Fruit fly (Drosophila melanogaster) whole organism, embryonic: ENCODE results near the gene Syt12.
A peak's percentile ranks its signal among the peaks of the same experiment; 100 is the strongest.

Experiments
- Aef1 ChIP-seq: fragments of 200-800 bp; sonication (Bioruptor generic); IDR thresholded peaks from 3 replicates; pipeline ENCODE4 v1.3.6; 2022; ENCODE audit warnings: missing biosample characterization, missing genetic modification characterization
- CG11723 ChIP-seq: fragments of 200-800 bp; sonication (Bioruptor generic); optimal IDR thresholded peaks from 2 replicates; lab custom pipeline; 2017; ENCODE audit warnings: missing biosample characterization, mild to moderate bottlenecking, missing genetic modification characterization
- CG13296 ChIP-seq: fragments of 200-800 bp; sonication (Bioruptor generic); optimal IDR thresholded peaks from 3 replicates; lab custom pipeline; 2018; ENCODE audit warnings: missing biosample characterization, mild to moderate bottlenecking, missing genetic modification characterization
- CG1647 ChIP-seq: fragments of 200-800 bp; sonication (Bioruptor generic); optimal IDR thresholded peaks from 3 replicates; lab custom pipeline; 2016; ENCODE audit warnings: missing biosample characterization, missing genetic modification characterization
- CG16813 ChIP-seq: fragments of 200-800 bp; sonication (Bioruptor generic); IDR thresholded peaks from 3 replicates; pipeline ENCODE4 v1.3.6; 2022; ENCODE audit warnings: missing biosample characterization, missing genetic modification characterization; ENCODE audit not compliant: partially characterized antibody
- CG17912 ChIP-seq: fragments of 200-800 bp; sonication (Bioruptor generic); optimal IDR thresholded peaks from 2 replicates; lab custom pipeline; 2018; ENCODE audit warnings: missing biosample characterization, mild to moderate bottlenecking, missing genetic modification characterization
- CG1792 ChIP-seq: fragments of 200-800 bp; sonication (Bioruptor generic); optimal IDR thresholded peaks from 2 replicates; lab custom pipeline; 2016; ENCODE audit warnings: missing biosample characterization, missing genetic modification characterization
- CG18476 ChIP-seq: fragments of 200-800 bp; sonication (Bioruptor generic); optimal IDR thresholded peaks from 2 replicates; lab custom pipeline; 2016; ENCODE audit warnings: missing biosample characterization, mild to moderate bottlenecking, missing genetic modification characterization
- CG18619 ChIP-seq: fragments of 200-800 bp; sonication (Bioruptor generic); optimal IDR thresholded peaks from 3 replicates; lab custom pipeline; 2017; ENCODE audit warnings: missing biosample characterization, mild to moderate bottlenecking, missing genetic modification characterization
- CG2199 ChIP-seq: fragments of 200-800 bp; sonication (Bioruptor generic); IDR thresholded peaks from 3 replicates; pipeline ENCODE4 v1.3.6; 2022; ENCODE audit warnings: missing biosample characterization, missing genetic modification characterization
- CG34422 ChIP-seq: fragments of 200-800 bp; sonication (Bioruptor generic); IDR thresholded peaks from 3 replicates; pipeline ENCODE4 v1.3.6; 2022; ENCODE audit warnings: missing biosample characterization, missing genetic modification characterization
- CG3995 ChIP-seq: fragments of 200-800 bp; sonication (Bioruptor generic); optimal IDR thresholded peaks from 3 replicates; lab custom pipeline; 2016; ENCODE audit warnings: missing biosample characterization, missing genetic modification characterization
- CG7271 ChIP-seq: fragments of 200-800 bp; sonication (Bioruptor generic); optimal IDR thresholded peaks from 2 replicates; lab custom pipeline; 2018; ENCODE audit warnings: missing biosample characterization, mild to moderate bottlenecking, missing genetic modification characterization, moderate library complexity
- CG7357 ChIP-seq: fragments of 200-800 bp; sonication (Bioruptor generic); IDR thresholded peaks from 3 replicates; pipeline ENCODE4 v1.3.6; 2022; ENCODE audit warnings: missing biosample characterization, missing genetic modification characterization
- CG8281 ChIP-seq: fragments of 200-800 bp; sonication (Bioruptor generic); optimal IDR thresholded peaks from 2 replicates; lab custom pipeline; 2018; ENCODE audit warnings: missing biosample characterization, mild to moderate bottlenecking, missing genetic modification characterization, moderate library complexity
- CG9727 ChIP-seq: fragments of 200-800 bp; sonication (Bioruptor generic); optimal IDR thresholded peaks from 3 replicates; lab custom pipeline; 2017; ENCODE audit warnings: missing biosample characterization, mild to moderate bottlenecking, missing genetic modification characterization
- CG9876 ChIP-seq: fragments of 200-800 bp; sonication (Bioruptor generic); optimal IDR thresholded peaks from 2 replicates; lab custom pipeline; 2016; ENCODE audit warnings: missing biosample characterization, missing genetic modification characterization
- CoRest ChIP-seq: fragments of 200-800 bp; sonication (Bioruptor generic); optimal IDR thresholded peaks from 3 replicates; lab custom pipeline; 2018; ENCODE audit warnings: missing biosample characterization, mild to moderate bottlenecking, missing genetic modification characterization, moderate library complexity
- CrebB ChIP-seq: fragments of 200-800 bp; sonication (Bioruptor generic); optimal IDR thresholded peaks from 3 replicates; lab custom pipeline; 2018; ENCODE audit warnings: missing biosample characterization, mild to moderate bottlenecking, missing genetic modification characterization
- Doc3 ChIP-seq: fragments of 200-800 bp; sonication (Bioruptor generic); IDR thresholded peaks from 3 replicates; pipeline ENCODE4 v1.3.6; 2022; ENCODE audit warnings: missing biosample characterization, missing genetic modification characterization; ENCODE audit not compliant: partially characterized antibody
- Drgx ChIP-seq: fragments of 200-800 bp; sonication (Bioruptor generic); IDR thresholded peaks from 2 replicates; pipeline ENCODE4 v1.3.6; 2022; ENCODE audit warnings: missing biosample characterization, missing genetic modification characterization
- Fer3 ChIP-seq: fragments of 200-800 bp; sonication (Bioruptor generic); optimal IDR thresholded peaks from 2 replicates; lab custom pipeline; 2018; ENCODE audit warnings: missing biosample characterization, mild to moderate bottlenecking, missing genetic modification characterization, moderate library complexity
- HLH54F ChIP-seq: fragments of 200-800 bp; sonication (Bioruptor generic); optimal IDR thresholded peaks from 3 replicates; lab custom pipeline; 2016; ENCODE audit warnings: missing biosample characterization, missing genetic modification characterization
- Hsf ChIP-seq: fragments of 200-800 bp; sonication (Bioruptor generic); optimal IDR thresholded peaks from 3 replicates; lab custom pipeline; 2016; ENCODE audit warnings: missing biosample characterization, missing genetic modification characterization
- Meics ChIP-seq: fragments of 200-800 bp; sonication (Bioruptor generic); optimal IDR thresholded peaks from 2 replicates; lab custom pipeline; 2017; ENCODE audit warnings: missing biosample characterization, mild to moderate bottlenecking, missing genetic modification characterization
- Oli ChIP-seq: fragments of 200-800 bp; sonication (Bioruptor generic); optimal IDR thresholded peaks from 2 replicates; lab custom pipeline; 2018; ENCODE audit warnings: missing biosample characterization, mild to moderate bottlenecking, missing genetic modification characterization, moderate library complexity
- Opbp ChIP-seq: fragments of 200-800 bp; sonication (Bioruptor generic); IDR thresholded peaks from 3 replicates; pipeline ENCODE4 v1.3.6; 2022; ENCODE audit warnings: missing biosample characterization, missing genetic modification characterization; ENCODE audit not compliant: partially characterized antibody
- Ptx1 ChIP-seq: fragments of 200-800 bp; sonication (Bioruptor generic); IDR thresholded peaks from 2 replicates; pipeline ENCODE4 v1.3.6; 2022; ENCODE audit warnings: missing biosample characterization, missing genetic modification characterization
- Rfx ChIP-seq: fragments of 200-800 bp; sonication (Bioruptor generic); IDR thresholded peaks from 2 replicates; pipeline ENCODE4 v1.3.6; 2022; ENCODE audit warnings: missing biosample characterization, missing genetic modification characterization
- Side ChIP-seq: fragments of 200-800 bp; sonication (Bioruptor generic); optimal IDR thresholded peaks from 2 replicates; lab custom pipeline; 2016; ENCODE audit warnings: missing biosample characterization, missing genetic modification characterization
- Sry-δ ChIP-seq: fragments of 200-800 bp; sonication (Bioruptor generic); optimal IDR thresholded peaks from 2 replicates; lab custom pipeline; 2016; ENCODE audit warnings: missing biosample characterization, missing genetic modification characterization
- bab2 ChIP-seq: fragments of 200-800 bp; sonication (Bioruptor generic); optimal IDR thresholded peaks from 2 replicates; lab custom pipeline; 2016; ENCODE audit warnings: missing biosample characterization, missing genetic modification characterization
- br ChIP-seq: fragments of >200 bp; optimal IDR thresholded peaks from 2 replicates; lab custom pipeline; 2017
- caup ChIP-seq: fragments of 200-800 bp; sonication (Bioruptor generic); optimal IDR thresholded peaks from 3 replicates; lab custom pipeline; 2017; ENCODE audit warnings: missing biosample characterization, mild to moderate bottlenecking, missing genetic modification characterization, moderate library complexity; ENCODE audit not compliant: severe bottlenecking
- ci ChIP-seq: fragments of 200-800 bp; sonication (Bioruptor generic); IDR thresholded peaks from 3 replicates; pipeline ENCODE4 v1.3.6; 2022; ENCODE audit warnings: missing biosample characterization, missing genetic modification characterization
- dmrt99B ChIP-seq: fragments of 200-800 bp; sonication (Bioruptor generic); optimal IDR thresholded peaks from 2 replicates; lab custom pipeline; 2018; ENCODE audit warnings: missing biosample characterization, mild to moderate bottlenecking, missing genetic modification characterization, moderate library complexity
- ems ChIP-seq: fragments of 200-800 bp; sonication (Bioruptor generic); optimal IDR thresholded peaks from 3 replicates; lab custom pipeline; 2016; ENCODE audit warnings: missing biosample characterization, missing genetic modification characterization
- fu2 ChIP-seq: fragments of 200-800 bp; sonication (Bioruptor generic); optimal IDR thresholded peaks from 2 replicates; lab custom pipeline; 2016; ENCODE audit warnings: missing biosample characterization, missing genetic modification characterization
- gce ChIP-seq: fragments of 200-800 bp; sonication (Bioruptor generic); IDR thresholded peaks from 3 replicates; pipeline ENCODE4 v1.3.6; 2022; ENCODE audit warnings: missing biosample characterization, missing genetic modification characterization
- insv ChIP-seq, 2 experiments: fragments of 200-800 bp; sonication (Bioruptor generic); optimal IDR thresholded peaks; 3 replicates each; lab custom pipeline; 2016 to 2018; ENCODE audit warnings: missing biosample characterization in 2 of 2, missing genetic modification characterization in 2 of 2
- kni ChIP-seq: fragments of 200-800 bp; sonication (Bioruptor generic); optimal IDR thresholded peaks from 3 replicates; lab custom pipeline; 2017; ENCODE audit warnings: mild to moderate bottlenecking, missing biosample characterization, missing genetic modification reagents, missing genetic modification characterization
- lov ChIP-seq, 2 experiments: fragments of 200-800 bp in 1 of 2; fragments of >200 bp in 1 of 2; sonication (Bioruptor generic) in 1 of 2; IDR thresholded peaks in 1 of 2; optimal IDR thresholded peaks in 1 of 2; 2 replicates in 1 of 2; 3 replicates in 1 of 2; pipeline versions ENCODE4 v1.3.6 to Lab custom; 2017 to 2022; ENCODE audit warnings: missing biosample characterization in 1 of 2, missing genetic modification characterization in 1 of 2
- psq ChIP-seq: fragments of 200-800 bp; sonication (Bioruptor generic); optimal IDR thresholded peaks from 2 replicates; lab custom pipeline; 2017; ENCODE audit warnings: missing biosample characterization, missing genetic modification characterization
- shn ChIP-seq: fragments of 200-800 bp; sonication (Bioruptor generic); optimal IDR thresholded peaks from 3 replicates; lab custom pipeline; 2016; ENCODE audit warnings: missing biosample characterization, missing genetic modification characterization
- sim ChIP-seq: fragments of 200-800 bp; sonication (Bioruptor generic); IDR thresholded peaks from 2 replicates; pipeline ENCODE4 v1.3.6; 2022; ENCODE audit warnings: missing biosample characterization, missing genetic modification characterization
- sob ChIP-seq: fragments of 200-800 bp; sonication (Bioruptor generic); IDR thresholded peaks from 2 replicates; pipeline ENCODE4 v1.3.6; 2022; ENCODE audit warnings: missing biosample characterization, missing genetic modification characterization
- unpg ChIP-seq: fragments of 200-800 bp; sonication (Bioruptor generic); optimal IDR thresholded peaks from 3 replicates; lab custom pipeline; 2018; ENCODE audit warnings: missing biosample characterization, mild to moderate bottlenecking, missing genetic modification characterization, moderate library complexity
- usp ChIP-seq: fragments of >200 bp; optimal IDR thresholded peaks from 2 replicates; lab custom pipeline; 2017; ENCODE audit warnings: missing biosample characterization, missing genetic modification characterization
- zfh2 ChIP-seq: fragments of 200-800 bp; sonication (Bioruptor generic); optimal IDR thresholded peaks from 2 replicates; lab custom pipeline; 2016; ENCODE audit warnings: missing biosample characterization, missing genetic modification characterization

The Syt12 gene

dm6 chrX:13391174-13392040 is 32.4 kb downstream of the Syt12 start (continued):
- TF ChIP-seq CG3995 (GFP tag; lab: Kevin White, UChicago) (peak; percentile 30), Fer3 (tag; lab: Kevin White, UChicago) (peak; percentile 48), CG18619 (peak; percentile 60), gce (no peak), CG11723 (GFP tag; lab: Kevin White, UChicago) (no peak), CG34422 (GFP tag; lab: Robert Waterston, UW) (no peak), CG18476 (no peak), unpg (GFP tag; lab: Kevin White, UChicago) (peak; percentile 31), CG7357 (GFP tag; lab: Robert Waterston, UW) (no peak), shn (GFP tag; lab: Kevin White, UChicago) (peak; percentile 33), CG9727 (GFP tag; lab: Kevin White, UChicago) (peak; percentile 66), CG7271 (tag; lab: Kevin White, UChicago) (no peak), Doc3 (GFP tag; lab: Robert Waterston, UW) (no peak), Opbp (no peak), bab2 (peak; percentile 58), kni (GFP tag; lab: Kevin White, UChicago) (no peak), CG2199 (GFP tag; lab: Robert Waterston, UW) (no peak), zfh2 (peak; percentile 86), CrebB (no peak), ci (GFP tag; lab: Robert Waterston, UW) (0 out of 3 replicates have a peak, but pooled peaks have one; percentile 15), CoRest (tag; lab: Kevin White, UChicago) (peak; percentile 65), CG16813 (GFP tag; lab: Robert Waterston, UW) (no peak), psq (no peak), ems (GFP tag; lab: Kevin White, UChicago) (no peak), Rfx (GFP tag; lab: Robert Waterston, UW) (peak; percentile 78), CG1647 (GFP tag; lab: Kevin White, UChicago) (no peak), insv (GFP tag; optimal IDR thresholded peaks at IDR 0.05; lab: Kevin White, UChicago) (no peak), br (lab: Kevin White, UChicago) (no peak), caup (GFP tag; lab: Kevin White, UChicago) (peak; percentile 60), sim (no peak), CG17912 (GFP tag; lab: Kevin White, UChicago) (no peak), sob (no peak), HLH54F (peak; percentile 78), Hsf (GFP tag; lab: Kevin White, UChicago) (peak; percentile 48), Sry-δ (GFP tag; lab: Kevin White, UChicago) (peak; percentile 12), CG13296 (GFP tag; lab: Kevin White, UChicago) (peak; percentile 4), lov (optimal IDR thresholded peaks at IDR 0.05; lab: Kevin White, UChicago) (no peak), lov (GFP tag; IDR thresholded peaks at IDR 0.05; lab: Robert Waterston, UW) (no peak), CG8281 (tag; lab: Kevin White, UChicago) (no peak), Drgx (GFP tag; lab: Robert Waterston, UW) (no peak), dmrt99B (peak; percentile 13), Ptx1 (GFP tag; lab: Robert Waterston, UW) (peak; percentile 33; the same call in 1 of the 2 replicates), Side (GFP tag; lab: Kevin White, UChicago) (peak; percentile 29), Meics (GFP tag; lab: Kevin White, UChicago) (peak; percentile 66), CG9876 (GFP tag; lab: Kevin White, UChicago) (peak; percentile 37), Oli (peak; percentile 9), fu2 (GFP tag; lab: Kevin White, UChicago) (peak; percentile 72), usp (GFP tag; lab: Kevin White, UChicago) (no peak), CG1792 (GFP tag; lab: Kevin White, UChicago) (peak; percentile 1), Aef1 (GFP tag; lab: Robert Waterston, UW) (no peak)
